Fruit fly (Drosophila melanogaster): Measurements from ENCODE around the gene CG32683.

DNA sequence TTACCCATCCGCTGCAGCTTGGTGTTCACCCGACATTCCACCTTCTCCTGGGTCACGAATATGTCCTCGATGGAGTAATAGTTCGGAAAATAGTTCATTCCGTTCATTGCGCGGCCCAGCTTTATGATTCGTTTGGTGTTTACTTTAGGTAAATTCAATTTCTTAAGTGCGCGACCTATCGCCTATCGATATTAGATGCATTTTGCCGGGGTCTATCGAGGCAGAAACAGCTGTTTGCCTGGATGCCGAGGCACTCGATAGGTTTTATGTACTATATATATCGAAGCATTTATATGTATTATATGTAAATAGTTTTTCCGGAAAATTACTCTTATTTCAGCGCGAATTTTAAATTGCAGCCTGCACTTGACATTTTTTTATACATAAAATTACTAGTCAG is 69.7 kb downstream of the CG32683 start:
- no peak for TF ChIP-seq Mnt (GFP tag; optimal IDR thresholded peaks at IDR 0.05)
- no peak for TF ChIP-seq ovo (GFP tag; optimal IDR thresholded peaks at IDR 0.05)
- no peak for TF ChIP-seq CG14711 (tag; optimal IDR thresholded peaks at IDR 0.05)
- TF ChIP-seq Hr96 (GFP tag; optimal IDR thresholded peaks at IDR 0.05) = no peak
- TF ChIP-seq CG7045 (GFP tag; optimal IDR thresholded peaks at IDR 0.05) = no peak
- TF ChIP-seq kay (GFP tag; ENCODE audit: borderline replicate concordance) = no peak
- TF ChIP-seq Crg-1 (GFP tag; optimal IDR thresholded peaks at IDR 0.05) = no peak
- no peak for TF ChIP-seq pad (GFP tag; optimal IDR thresholded peaks at IDR 0.05)
- no peak for TF ChIP-seq CG5204 (GFP tag; optimal IDR thresholded peaks at IDR 0.05)
- TF ChIP-seq CG7101 (tag; optimal IDR thresholded peaks at IDR 0.05) = no peak
- no peak for TF ChIP-seq bab1 (GFP tag; optimal IDR thresholded peaks at IDR 0.05)
- TF ChIP-seq cic (GFP tag; optimal IDR thresholded peaks at IDR 0.05) = no peak

All from whole organism, adult.